Worm (Caenorhabditis elegans) whole organism, L4/young adult: ENCODE results near the gene fbl-1.

Source experiments
- W03F9.2 ChIP-seq: fragments of 150-350 bp; optimal IDR thresholded peaks from 2 replicates; lab custom pipeline; 2014; ENCODE audit warnings: missing biosample characterization, missing genetic modification characterization
- him-1 ChIP-seq: sonication (generic microtip); optimal IDR thresholded peaks from 2 replicates; lab custom pipeline; 2016; ENCODE audit warnings: missing genotype, missing genetic modification reagents, missing genetic modification characterization, missing compliant biosample characterization

ce11 chrIV:9534342-9534741 is 6.3 kb upstream of the fbl-1 start:
- TF ChIP-seq him-1 (tag; lab: Kevin White, UChicago): no peak
- TF ChIP-seq W03F9.2 (tag; lab: Kevin White, UChicago): no peak
